Worm (Caenorhabditis elegans): ENCODE results near the gene elo-8.

DNA sequence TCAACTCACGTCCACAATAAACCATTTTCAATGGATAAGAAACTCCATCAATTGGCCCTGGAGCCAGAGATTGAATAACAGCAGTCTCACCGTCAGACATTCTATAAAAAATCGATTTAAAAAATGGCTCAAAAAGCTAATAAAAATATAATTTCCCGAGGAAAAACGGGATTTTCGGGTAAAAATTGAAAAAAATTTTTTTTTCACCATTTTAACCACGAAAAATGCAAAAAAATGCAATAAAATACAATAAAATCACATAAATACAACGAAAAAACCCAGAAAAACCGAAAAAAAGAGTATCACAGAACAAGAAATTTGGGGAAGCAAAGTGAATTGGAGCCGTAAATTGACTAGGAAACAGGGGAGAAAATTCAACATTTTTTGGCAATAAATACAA, 46.9 kb upstream of the elo-8 start, which contains the start of gene Y47D3A.21:
- TF ChIP-seq ama-1 (optimal IDR thresholded peaks at IDR 0.05): no peak
- TF ChIP-seq pes-1 (GFP tag; IDR thresholded peaks at IDR 0.05): no peak
- TF ChIP-seq B0310.2 (tag; optimal IDR thresholded peaks at IDR 0.05): no peak
- no peak for TF ChIP-seq hmg-4 (GFP tag; optimal IDR thresholded peaks at IDR 0.05)

Data from whole organism, early embryonic.